Worm (Caenorhabditis elegans) whole organism, L4 larva: ENCODE measurements around the gene C30G12.1.
A peak's percentile ranks its signal among the peaks of the same experiment; 100 is the strongest.

ENCODE experiments used
- R02D3.7 ChIP-seq: fragments of 150-350 bp; sonication (generic microtip); optimal IDR thresholded peaks from 3 replicates; lab custom pipeline; 2014; ENCODE audit warnings: missing biosample characterization, missing genetic modification characterization
- T20F7.1 ChIP-seq: fragments of 200-800 bp; sonication (Bioruptor generic); optimal IDR thresholded peaks from 2 replicates; lab custom pipeline; 2018; ENCODE audit warnings: mild to moderate bottlenecking, missing genetic modification characterization, missing compliant biosample characterization
- T26A8.4 ChIP-seq: fragments of 200-800 bp; sonication (Bioruptor generic); IDR thresholded peaks from 2 replicates; pipeline ENCODE4 v1.3.6; 2022; ENCODE audit warnings: missing genetic modification characterization, missing compliant biosample characterization
- aha-1 ChIP-seq: fragments of 150-350 bp; peaks from one replicate; lab custom pipeline; 2014; ENCODE audit warnings: missing biosample characterization, missing genetic modification characterization
- aly-2 ChIP-seq: sonication (generic microtip); optimal IDR thresholded peaks from 2 replicates; lab custom pipeline; 2018; ENCODE audit warnings: missing biosample characterization, missing genetic modification characterization
- attf-4 ChIP-seq: sonication (generic microtip); optimal IDR thresholded peaks from 3 replicates; lab custom pipeline; 2017; ENCODE audit warnings: missing biosample characterization, missing genetic modification characterization
- ceh-20 ChIP-seq: fragments of 200-800 bp; sonication (Bioruptor generic); IDR thresholded peaks from 2 replicates; pipeline ENCODE4 v1.3.6; 2022; ENCODE audit warnings: missing genetic modification reagents, missing genetic modification characterization, missing compliant biosample characterization
- ceh-28 ChIP-seq: fragments of 150-350 bp; optimal IDR thresholded peaks from 2 replicates; lab custom pipeline; 2014; ENCODE audit warnings: missing biosample characterization, missing genetic modification reagents, missing genetic modification characterization
- ceh-32 ChIP-seq: sonication (generic microtip); optimal IDR thresholded peaks from 2 replicates; lab custom pipeline; 2016; ENCODE audit warnings: mild to moderate bottlenecking, missing genetic modification characterization, missing compliant biosample characterization; ENCODE audit not compliant: poor library complexity
- ceh-44 ChIP-seq: fragments of 200-800 bp; sonication (Bioruptor generic); IDR thresholded peaks from 2 replicates; pipeline ENCODE4 v1.3.6; 2022; ENCODE audit warnings: missing genetic modification reagents, missing genetic modification characterization, missing compliant biosample characterization
- daf-16 ChIP-seq, 3 experiments: sonication (generic microtip); optimal IDR thresholded peaks; 2 replicates each; lab custom pipeline; 2016 to 2017; ENCODE audit warnings: missing genetic modification characterization in 3 of 3, missing genetic modification reagents in 3 of 3, mild to moderate bottlenecking in 2 of 3, missing compliant biosample characterization in 2 of 3, missing biosample characterization in 1 of 3, moderate library complexity in 1 of 3
- dmd-6 ChIP-seq: fragments of 200-800 bp; sonication (Bioruptor generic); IDR thresholded peaks from 2 replicates; pipeline ENCODE4 v1.3.6; 2022; ENCODE audit warnings: missing genetic modification reagents, missing genetic modification characterization, missing compliant biosample characterization
- dve-1 ChIP-seq: sonication (generic microtip); optimal IDR thresholded peaks from 2 replicates; lab custom pipeline; 2017; ENCODE audit warnings: antibody characterized with exemption, mild to moderate bottlenecking, missing genetic modification characterization, missing compliant biosample characterization; ENCODE audit not compliant: insufficient read depth
- egl-27 ChIP-seq: sonication (generic microtip); optimal IDR thresholded peaks from 3 replicates; lab custom pipeline; 2017; ENCODE audit warnings: missing biosample characterization, missing genetic modification reagents, missing genetic modification characterization
- egl-43 ChIP-seq: fragments of 200-800 bp; sonication (Bioruptor generic); IDR thresholded peaks from 2 replicates; pipeline ENCODE4 v1.3.6; 2022; ENCODE audit warnings: missing genetic modification reagents, missing genetic modification characterization, missing compliant biosample characterization
- fkh-10 ChIP-seq: fragments of 150-350 bp; optimal IDR thresholded peaks from 2 replicates; lab custom pipeline; 2014; ENCODE audit warnings: missing biosample characterization, missing genetic modification reagents, missing genetic modification characterization
- fos-1 ChIP-seq: fragments of 150-350 bp; optimal IDR thresholded peaks from 2 replicates; lab custom pipeline; 2014; ENCODE audit warnings: missing biosample characterization, missing genetic modification characterization
- hif-1 ChIP-seq, 2 experiments: sonication (generic microtip); optimal IDR thresholded peaks; 2 replicates each; lab custom pipeline; 2016 to 2017; ENCODE audit warnings: missing compliant biosample characterization in 2 of 2, missing genetic modification characterization in 2 of 2, missing genetic modification reagents in 2 of 2, missing genotype in 2 of 2, mild to moderate bottlenecking in 1 of 2
- hlh-11 ChIP-seq: fragments of 200-800 bp; sonication (Bioruptor generic); optimal IDR thresholded peaks from 2 replicates; lab custom pipeline; 2018; ENCODE audit warnings: mild to moderate bottlenecking, missing genetic modification characterization, missing compliant biosample characterization
- hmg-1.1 ChIP-seq: fragments of 200-800 bp; sonication (Bioruptor generic); IDR thresholded peaks from 2 replicates; pipeline ENCODE4 v1.3.6; 2022; ENCODE audit warnings: missing genetic modification reagents, missing genetic modification characterization, missing compliant biosample characterization
- lin-1 ChIP-seq: fragments of 200-800 bp; sonication (Bioruptor generic); IDR thresholded peaks from 2 replicates; pipeline ENCODE4 v1.3.6; 2022; ENCODE audit warnings: missing genetic modification reagents, missing genetic modification characterization, missing compliant biosample characterization
- lin-13 ChIP-seq: fragments of 150-350 bp; optimal IDR thresholded peaks from 2 replicates; lab custom pipeline; 2014; ENCODE audit warnings: missing biosample characterization, missing genetic modification reagents, missing genetic modification characterization
- lin-29 ChIP-seq: fragments of 200-800 bp; sonication (Bioruptor generic); IDR thresholded peaks from 2 replicates; pipeline ENCODE4 v1.3.6; 2022; ENCODE audit warnings: missing genetic modification reagents, missing genetic modification characterization, missing compliant biosample characterization
- lin-38 ChIP-seq: fragments of 200-800 bp; sonication (Bioruptor generic); IDR thresholded peaks from 2 replicates; pipeline ENCODE4 v1.3.6; 2022; ENCODE audit warnings: missing genetic modification reagents, missing genetic modification characterization, missing compliant biosample characterization
- madf-9 ChIP-seq: fragments of 200-800 bp; sonication (Bioruptor generic); conservative IDR thresholded peaks from 2 replicates; pipeline ENCODE4 v1.3.6; 2022; ENCODE audit warnings: missing genetic modification reagents, missing genetic modification characterization, missing compliant biosample characterization
- mdt-29 ChIP-seq: fragments of 200-800 bp; sonication (Bioruptor generic); IDR thresholded peaks from 2 replicates; pipeline ENCODE4 v1.3.6; 2022; ENCODE audit warnings: missing genetic modification reagents, missing genetic modification characterization, missing compliant biosample characterization
- mxl-2 ChIP-seq: fragments of 200-800 bp; sonication (Bioruptor generic); conservative IDR thresholded peaks from 2 replicates; pipeline ENCODE4 v1.3.6; 2022; ENCODE audit warnings: missing genetic modification reagents, missing genetic modification characterization, missing compliant biosample characterization
- nhr-10 ChIP-seq: fragments of 150-350 bp; optimal IDR thresholded peaks from 2 replicates; lab custom pipeline; 2014; ENCODE audit warnings: missing biosample characterization, missing genetic modification characterization
- nhr-102 ChIP-seq: sonication (generic microtip); optimal IDR thresholded peaks from 2 replicates; lab custom pipeline; 2016; ENCODE audit warnings: mild to moderate bottlenecking, missing genetic modification characterization, moderate library complexity, missing compliant biosample characterization
- nhr-11 ChIP-seq: fragments of 150-350 bp; optimal IDR thresholded peaks from 2 replicates; lab custom pipeline; 2014; ENCODE audit warnings: missing biosample characterization, missing genetic modification characterization
- nhr-237 ChIP-seq: sonication (generic microtip); optimal IDR thresholded peaks from 2 replicates; lab custom pipeline; 2017; ENCODE audit warnings: missing biosample characterization, missing genetic modification characterization
- nhr-28 ChIP-seq: fragments of 150-350 bp; optimal IDR thresholded peaks from 2 replicates; lab custom pipeline; 2014; ENCODE audit warnings: missing biosample characterization, missing genetic modification characterization
- nhr-42 ChIP-seq: fragments of 200-800 bp; sonication (Bioruptor generic); IDR thresholded peaks from 2 replicates; pipeline ENCODE4 v1.3.6; 2022; ENCODE audit warnings: missing genetic modification characterization, missing compliant biosample characterization
- nhr-48 ChIP-seq: sonication (generic microtip); optimal IDR thresholded peaks from 2 replicates; lab custom pipeline; 2016; ENCODE audit warnings: mild to moderate bottlenecking, missing genetic modification characterization, missing compliant biosample characterization
- nhr-6 ChIP-seq: fragments of 150-350 bp; optimal IDR thresholded peaks from 2 replicates; lab custom pipeline; 2014; ENCODE audit warnings: missing biosample characterization, missing genetic modification characterization
- pha-4 ChIP-seq, 2 experiments: fragments of 150-350 bp in 1 of 2; fragments of 200-800 bp in 1 of 2; sonication (Bioruptor generic) in 1 of 2; IDR thresholded peaks in 1 of 2; optimal IDR thresholded peaks in 1 of 2; 2 replicates each; pipeline versions ENCODE4 v1.3.6 to Lab custom; 2014 to 2022; ENCODE audit warnings: missing genetic modification characterization in 2 of 2, missing genetic modification reagents in 2 of 2, missing biosample characterization in 1 of 2, missing compliant biosample characterization in 1 of 2
- php-3 ChIP-seq: fragments of 200-800 bp; sonication (Bioruptor generic); IDR thresholded peaks from 2 replicates; pipeline ENCODE4 v1.3.6; 2022; ENCODE audit warnings: missing genetic modification reagents, missing genetic modification characterization, missing compliant biosample characterization
- pqm-1 ChIP-seq: sonication (generic microtip); optimal IDR thresholded peaks from 2 replicates; lab custom pipeline; 2017; ENCODE audit warnings: missing biosample characterization, missing genetic modification characterization
- rbr-2 ChIP-seq: sonication (generic microtip); optimal IDR thresholded peaks from 2 replicates; lab custom pipeline; 2016; ENCODE audit warnings: missing genotype, missing genetic modification characterization, missing compliant biosample characterization
- sdz-12 ChIP-seq: fragments of 200-800 bp; sonication (Bioruptor generic); optimal IDR thresholded peaks from 2 replicates; lab custom pipeline; 2018; ENCODE audit warnings: mild to moderate bottlenecking, missing genetic modification characterization, missing compliant biosample characterization
- set-16 ChIP-seq: fragments of 200-800 bp; sonication (Bioruptor generic); IDR thresholded peaks from 2 replicates; pipeline ENCODE4 v1.3.6; 2022; ENCODE audit warnings: missing genetic modification reagents, missing genetic modification characterization, missing compliant biosample characterization
- snpc-4 ChIP-seq: fragments of 150-350 bp; optimal IDR thresholded peaks from 2 replicates; lab custom pipeline; 2014; ENCODE audit warnings: missing biosample characterization, missing genetic modification characterization
- spr-3 ChIP-seq: fragments of 200-800 bp; sonication (Bioruptor generic); optimal IDR thresholded peaks from 2 replicates; lab custom pipeline; 2018; ENCODE audit warnings: mild to moderate bottlenecking, missing genetic modification characterization, missing compliant biosample characterization
- tra-1 ChIP-seq: fragments of 200-800 bp; sonication (Bioruptor generic); IDR thresholded peaks from 2 replicates; pipeline ENCODE4 v1.3.6; 2022; ENCODE audit warnings: missing genetic modification reagents, missing genetic modification characterization, missing compliant biosample characterization
- unc-62 ChIP-seq, 3 experiments: fragments of 150-350 bp in 1 of 3; sonication (generic microtip); optimal IDR thresholded peaks in 2 of 3; peaks in 1 of 3; 1 replicate in 1 of 3; 2 replicates in 2 of 3; lab custom pipeline; 2014 to 2017; ENCODE audit warnings: missing biosample characterization in 3 of 3, missing genetic modification characterization in 3 of 3, missing genetic modification reagents in 3 of 3, missing genotype in 1 of 3
- zfp-2 ChIP-seq: sonication (generic microtip); optimal IDR thresholded peaks from 2 replicates; lab custom pipeline; 2016; ENCODE audit warnings: mild to moderate bottlenecking, missing genetic modification characterization, missing compliant biosample characterization
- zfp-3 ChIP-seq: fragments of 200-800 bp; sonication (Bioruptor generic); conservative IDR thresholded peaks from 2 replicates; pipeline ENCODE4 v1.3.6; 2022; ENCODE audit warnings: missing genetic modification reagents, missing genetic modification characterization, missing compliant biosample characterization
- zip-11 ChIP-seq: fragments of 200-800 bp; sonication (Bioruptor generic); IDR thresholded peaks from 2 replicates; pipeline ENCODE4 v1.3.6; 2022; ENCODE audit warnings: missing genetic modification characterization, missing compliant biosample characterization

C30G12.1 gene

DNA sequence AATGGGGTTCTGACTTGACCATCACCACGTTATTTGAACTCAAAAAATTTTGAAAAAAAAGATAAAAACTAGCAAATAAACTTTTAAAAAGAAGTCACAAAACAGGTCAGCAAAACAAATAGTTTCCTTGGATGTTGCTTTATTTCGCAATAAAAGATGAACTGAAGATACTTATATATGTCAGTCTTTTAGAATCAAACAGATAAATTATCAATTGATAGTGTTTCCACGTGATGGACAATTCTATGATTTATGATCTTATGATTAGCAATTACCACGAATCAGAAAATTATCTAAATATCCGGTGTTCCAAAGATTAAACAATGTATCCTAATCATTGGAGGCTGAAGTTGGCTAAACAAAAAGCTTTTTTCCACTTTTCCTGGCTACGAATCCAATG, 11.4 kb upstream of the C30G12.1 start (continued):
- TF ChIP-seq zfp-3 (GFP tag; lab: Robert Waterston, UW) (no peak), fos-1 (no peak), nhr-28 (tag; lab: Kevin White, UChicago) (peak; percentile 78), egl-27 (tag; lab: Kevin White, UChicago) (no peak), madf-9 (GFP tag; lab: Robert Waterston, UW) (no peak), lin-29 (GFP tag; lab: Robert Waterston, UW) (no peak), nhr-6 (no peak), nhr-11 (no peak)
- TF ChIP-seq, all 104 proteins: peak for 16

DNA sequence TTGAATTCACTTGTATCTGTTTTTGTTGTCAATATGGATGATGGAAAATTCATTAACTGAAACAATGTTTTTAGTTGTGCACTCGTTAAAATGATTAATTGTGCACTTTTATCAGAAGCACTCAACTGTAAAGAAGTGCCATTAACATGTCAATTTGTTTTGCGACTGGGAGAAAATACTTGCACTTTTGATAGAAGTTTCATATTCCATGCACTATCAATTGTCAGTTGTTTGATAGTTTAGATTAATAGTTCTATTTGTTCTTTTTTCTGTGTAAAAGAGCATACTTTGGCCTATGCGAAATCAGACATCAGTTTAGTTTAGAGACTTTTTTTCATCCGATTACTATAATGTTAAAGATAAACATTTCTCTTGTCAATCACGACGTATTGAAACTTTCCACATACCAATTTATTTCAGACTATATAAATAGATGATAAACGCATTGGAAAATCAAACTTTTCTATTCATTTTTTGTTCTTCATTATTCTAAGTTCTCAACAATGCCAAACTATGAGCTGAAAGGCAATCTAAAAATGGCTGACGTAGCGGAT, 9.1 kb upstream of the C30G12.1 start, which contains the start of gene C30G12.2:
TSS of gene C30G12.2 (plus strand) at position 504 of the 554 bp plus-strand sequence.
- TF ChIP-seq T20F7.1 (GFP tag; lab: Kevin White, UChicago) (peak; percentile 55), pha-4 (GFP tag; IDR thresholded peaks at IDR 0.05; lab: Robert Waterston, UW) (no peak), pha-4 (tag; optimal IDR thresholded peaks at IDR 0.05; lab: Kevin White, UChicago) (no peak), hif-1 (tag; optimal IDR thresholded peaks at IDR 0.05; lab: Kevin White, UChicago) (no peak), aly-2 (tag; lab: Kevin White, UChicago) (no peak), zip-11 (GFP tag; lab: Robert Waterston, UW) (no peak), pqm-1 (peak; percentile 65), ceh-20 (GFP tag; lab: Robert Waterston, UW) (peak; percentile 88), unc-62 (GFP tag; optimal IDR thresholded peaks at IDR 0.05 in 1 of 2; lab: Kevin White, UChicago) (peak in 1 of 2 experiments; percentile 75), unc-62 (tag; optimal IDR thresholded peaks at IDR 0.05; lab: Kevin White, UChicago) (no peak), nhr-10 (tag; lab: Kevin White, UChicago) (no peak), dmd-6 (peak; percentile 100), php-3 (GFP tag; lab: Robert Waterston, UW) (peak; percentile 94), nhr-42 (GFP tag; lab: Robert Waterston, UW) (no peak), hlh-11 (tag; lab: Kevin White, UChicago) (peak; percentile 69), zfp-2 (no peak), spr-3 (GFP tag; lab: Kevin White, UChicago) (no peak), lin-13 (GFP tag; lab: Kevin White, UChicago) (no peak), sdz-12 (no peak), dve-1 (tag; lab: Kevin White, UChicago) (peak; percentile 90), mdt-29 (GFP tag; lab: Robert Waterston, UW) (0 out of 2 replicates have a peak, but pooled peaks have one; percentile 13), nhr-48 (tag; lab: Kevin White, UChicago) (peak; percentile 95), aha-1 (tag; lab: Kevin White, UChicago) (peak; percentile 36), nhr-28 (tag; lab: Kevin White, UChicago) (peak; percentile 58), daf-16 (GFP tag; optimal IDR thresholded peaks at IDR 0.05; lab: Kevin White, UChicago) (peak in 1 of 2 experiments; percentile 92), daf-16 (tag; optimal IDR thresholded peaks at IDR 0.05; lab: Kevin White, UChicago) (peak; percentile 90), T26A8.4 (GFP tag; lab: Robert Waterston, UW) (no peak), lin-1 (peak; percentile 69), nhr-102 (tag; lab: Kevin White, UChicago) (peak; percentile 86), nhr-237 (tag; lab: Kevin White, UChicago) (no peak), egl-43 (GFP tag; lab: Robert Waterston, UW) (no peak), tra-1 (GFP tag; lab: Robert Waterston, UW) (peak; percentile 89)

- no peak for TF ChIP-seq rbr-2 (tag; lab: Kevin White, UChicago)
- no peak for TF ChIP-seq lin-38 (GFP tag; lab: Robert Waterston, UW)
- TF ChIP-seq R02D3.7 (tag; lab: Kevin White, UChicago): no peak
- no peak for TF ChIP-seq ceh-28 (tag; lab: Kevin White, UChicago)
- TF ChIP-seq fkh-10 (GFP tag; lab: Kevin White, UChicago): no peak
- TF ChIP-seq nhr-102 (tag; lab: Kevin White, UChicago): no peak
- no peak for TF ChIP-seq attf-4 (tag; lab: Kevin White, UChicago)
- TF ChIP-seq ceh-44: no peak
- TF ChIP-seq set-16 (GFP tag; lab: Robert Waterston, UW): no peak
- no peak for TF ChIP-seq ceh-32 (tag; lab: Kevin White, UChicago)
- no peak for TF ChIP-seq mxl-2 (GFP tag; lab: Robert Waterston, UW)
- TF ChIP-seq nhr-6: no peak
- no peak for TF ChIP-seq snpc-4 (tag; lab: Kevin White, UChicago)
- no peak for TF ChIP-seq hmg-1.1 (GFP tag; lab: Robert Waterston, UW)
Observed at ce11 chrII:7295917-7296316, 3.2 kb upstream of the C30G12.1 start, which contains the start of gene C30G12.6. TSS of gene C30G12.6 (minus strand) at chrII:7296017.
